Fruit fly (Drosophila melanogaster) whole organism: ENCODE data around the gene Snapin.

ENCODE experiments used
- CG8478 ChIP-seq: fragments of >200 bp; optimal IDR thresholded peaks from 2 replicates; lab custom pipeline; 2018; ENCODE audit warnings: inconsistent platforms
- Dll ChIP-seq: fragments of >200 bp; optimal IDR thresholded peaks from 2 replicates; lab custom pipeline; 2017
- EcR ChIP-seq, 2 experiments: fragments of >200 bp; optimal IDR thresholded peaks; 2 replicates each; lab custom pipeline; 2017; ENCODE audit warnings: missing biosample characterization in 2 of 2, missing genetic modification characterization in 2 of 2, missing genetic modification reagents in 2 of 2
- pan ChIP-seq: fragments of >200 bp; optimal IDR thresholded peaks from 2 replicates; lab custom pipeline; 2017
- psq ChIP-seq: fragments of >200 bp; optimal IDR thresholded peaks from 2 replicates; lab custom pipeline; 2017
- usp ChIP-seq: fragments of >200 bp; optimal IDR thresholded peaks from 2 replicates; lab custom pipeline; 2017; ENCODE audit warnings: missing biosample characterization, missing genetic modification characterization, mixed read lengths

Gene Snapin

dm6 chr2L:2769476-2770185, 10.2 kb upstream of the Snapin start, which contains the start of the genes colt and HINT1:
Gene colt, minus strand, starts transcription at chr2L:2770069.
Gene HINT1, plus strand, starts transcription at chr2L:2770135.
- TF ChIP-seq psq (no peak), CG8478 (lab: Kevin White, UChicago) (no peak), usp (GFP tag; lab: Kevin White, UChicago) (no peak), Dll (lab: Kevin White, UChicago) (no peak)

dm6 chr2L:2767627-2768026, 8.2 kb upstream of the Snapin start, which contains the start of the genes Taf10b and Taf10:
Gene Taf10b, minus strand, starts transcription at chr2L:2767845.
Gene Taf10, plus strand, starts transcription at chr2L:2767890.
- TF ChIP-seq psq (no peak), CG8478 (lab: Kevin White, UChicago) (no peak), Dll (lab: Kevin White, UChicago) (no peak), EcR (GFP tag; optimal IDR thresholded peaks at IDR 0.05; lab: Kevin White, UChicago) (no peak), pan (lab: Kevin White, UChicago) (no peak), usp (GFP tag; lab: Kevin White, UChicago) (no peak)

dm6 chr2L:2765659-2766373, 6.3 kb upstream of the Snapin start, which contains the start of the genes Snx21 and aph-1:
Gene Snx21, minus strand, starts transcription at chr2L:2765665.
Gene aph-1, plus strand, starts transcription at chr2L:2766233.
- TF ChIP-seq Dll (lab: Kevin White, UChicago) (no peak), psq (no peak), pan (lab: Kevin White, UChicago) (no peak), CG8478 (lab: Kevin White, UChicago) (no peak), usp (GFP tag; lab: Kevin White, UChicago) (no peak), EcR (GFP tag; optimal IDR thresholded peaks at IDR 0.05; lab: Kevin White, UChicago) (no peak)

dm6 chr2L:2760288-2760687, 811 bp upstream of the Snapin start:
- TF ChIP-seq Dll (lab: Kevin White, UChicago) (no peak), EcR (GFP tag; optimal IDR thresholded peaks at IDR 0.05; lab: Kevin White, UChicago) (no peak), pan (lab: Kevin White, UChicago) (no peak), psq (no peak), usp (GFP tag; lab: Kevin White, UChicago) (no peak), CG8478 (lab: Kevin White, UChicago) (no peak)

- TF ChIP-seq EcR (GFP tag; optimal IDR thresholded peaks at IDR 0.05; lab: Kevin White, UChicago) (no peak), psq (no peak), CG8478 (lab: Kevin White, UChicago) (no peak)
Observed at dm6 chr2L:2757930-2758556, 1.4 kb downstream of the Snapin start.

- TF ChIP-seq Dll (lab: Kevin White, UChicago): peak; percentile 97
- no peak for TF ChIP-seq CG8478 (lab: Kevin White, UChicago)
Observed at dm6 chr2L:2755323-2755695, 4.2 kb downstream of the Snapin start.

dm6 chr2L:2754437-2755322, 4.8 kb downstream of the Snapin start:
- TF ChIP-seq EcR (GFP tag; optimal IDR thresholded peaks at IDR 0.05; lab: Kevin White, UChicago) (no peak), usp (GFP tag; lab: Kevin White, UChicago) (no peak), Dll (lab: Kevin White, UChicago) (no peak), psq (no peak), pan (lab: Kevin White, UChicago) (no peak), CG8478 (lab: Kevin White, UChicago) (no peak)

- TF ChIP-seq Dll (lab: Kevin White, UChicago) (no peak), EcR (GFP tag; optimal IDR thresholded peaks at IDR 0.05; lab: Kevin White, UChicago) (peak in 1 of 2 experiments; percentile 67)
Observed at dm6 chr2L:2753789-2754436, 5.6 kb downstream of the Snapin start.

- TF ChIP-seq Dll (lab: Kevin White, UChicago) (peak; percentile 100), CG8478 (lab: Kevin White, UChicago) (no peak), psq (peak; percentile 84)
Observed at dm6 chr2L:2752460-2753411, 6.7 kb downstream of the Snapin start, which contains the start of gene Pgk. Gene Pgk, minus strand, starts transcription at chr2L:2753068.

dm6 chr2L:2751904-2752459, 7.5 kb downstream of the Snapin start, which contains the start of gene Bacc:
Gene Bacc, plus strand, starts transcription at chr2L:2752445.
- TF ChIP-seq usp (GFP tag; lab: Kevin White, UChicago) (no peak), EcR (GFP tag; optimal IDR thresholded peaks at IDR 0.05; lab: Kevin White, UChicago) (no peak), Dll (lab: Kevin White, UChicago) (no peak), pan (lab: Kevin White, UChicago) (no peak), psq (no peak), CG8478 (lab: Kevin White, UChicago) (no peak)
